Worm (Caenorhabditis elegans) whole organism, L4 larva: ENCODE results near the gene K11H12.10.

Source experiments
- D1046.2 ChIP-seq: fragments of 200-800 bp; sonication (Bioruptor generic); IDR thresholded peaks from 2 replicates; pipeline ENCODE4 v1.3.6; 2022; ENCODE audit warnings: missing genetic modification characterization, missing compliant biosample characterization
- Y105C5A.15 ChIP-seq: fragments of 200-800 bp; sonication (Bioruptor generic); IDR thresholded peaks from 2 replicates; pipeline ENCODE4 v1.3.6; 2022; ENCODE audit warnings: missing genetic modification characterization, missing compliant biosample characterization
- Y48G9A.11 ChIP-seq: fragments of 200-800 bp; sonication (Bioruptor generic); IDR thresholded peaks from 2 replicates; pipeline ENCODE4 v1.3.6; 2022; ENCODE audit warnings: missing genetic modification reagents, missing genetic modification characterization, missing compliant biosample characterization
- Y5F2A.4 ChIP-seq: fragments of 200-800 bp; sonication (Bioruptor generic); optimal IDR thresholded peaks from 2 replicates; lab custom pipeline; 2018; ENCODE audit warnings: mild to moderate bottlenecking, missing genetic modification characterization, missing compliant biosample characterization
- Y75B8A.6 ChIP-seq: fragments of 200-800 bp; sonication (Bioruptor generic); IDR thresholded peaks from 2 replicates; pipeline ENCODE4 v1.3.6; 2022; ENCODE audit warnings: missing genetic modification reagents, missing genetic modification characterization, missing compliant biosample characterization
- aly-2 ChIP-seq: sonication (generic microtip); optimal IDR thresholded peaks from 2 replicates; lab custom pipeline; 2018; ENCODE audit warnings: missing biosample characterization, missing genetic modification characterization
- ama-1 ChIP-seq: fragments of 150-350 bp; optimal IDR thresholded peaks from 2 replicates; lab custom pipeline; 2014; ENCODE audit warnings: inconsistent platforms, mixed read lengths
- attf-4 ChIP-seq: sonication (generic microtip); optimal IDR thresholded peaks from 3 replicates; lab custom pipeline; 2017; ENCODE audit warnings: missing biosample characterization, missing genetic modification characterization
- ceh-20 ChIP-seq: fragments of 200-800 bp; sonication (Bioruptor generic); IDR thresholded peaks from 2 replicates; pipeline ENCODE4 v1.3.6; 2022; ENCODE audit warnings: missing genetic modification reagents, missing genetic modification characterization, missing compliant biosample characterization
- ceh-28 ChIP-seq: fragments of 150-350 bp; optimal IDR thresholded peaks from 2 replicates; lab custom pipeline; 2014; ENCODE audit warnings: missing biosample characterization, missing genetic modification reagents, missing genetic modification characterization
- ceh-32 ChIP-seq: sonication (generic microtip); optimal IDR thresholded peaks from 2 replicates; lab custom pipeline; 2016; ENCODE audit warnings: mild to moderate bottlenecking, missing genetic modification characterization, missing compliant biosample characterization; ENCODE audit not compliant: poor library complexity
- ceh-62 ChIP-seq: sonication (generic microtip); optimal IDR thresholded peaks from 2 replicates; lab custom pipeline; 2017; ENCODE audit warnings: missing biosample characterization, missing genetic modification characterization
- ceh-82 ChIP-seq: sonication (generic microtip); optimal IDR thresholded peaks from 2 replicates; lab custom pipeline; 2017; ENCODE audit warnings: missing biosample characterization, missing genetic modification characterization
- ces-1 ChIP-seq: fragments of 150-350 bp; sonication (generic microtip); optimal IDR thresholded peaks from 4 replicates; lab custom pipeline; 2014; ENCODE audit warnings: missing biosample characterization, missing genetic modification reagents, missing genetic modification characterization
- ctbp-1 ChIP-seq: fragments of 200-800 bp; sonication (Bioruptor generic); IDR thresholded peaks from 2 replicates; pipeline ENCODE4 v1.3.6; 2022; ENCODE audit warnings: missing genetic modification reagents, missing genetic modification characterization, missing compliant biosample characterization
- daf-12 ChIP-seq: fragments of 150-350 bp; optimal IDR thresholded peaks from 2 replicates; lab custom pipeline; 2014; ENCODE audit warnings: missing biosample characterization, missing genetic modification reagents, missing genetic modification characterization
- daf-16 ChIP-seq, 3 experiments: sonication (generic microtip); optimal IDR thresholded peaks; 2 replicates each; lab custom pipeline; 2016 to 2017; ENCODE audit warnings: missing genetic modification characterization in 3 of 3, missing genetic modification reagents in 3 of 3, mild to moderate bottlenecking in 2 of 3, missing compliant biosample characterization in 2 of 3, missing biosample characterization in 1 of 3, moderate library complexity in 1 of 3
- daf-8 ChIP-seq: fragments of 200-800 bp; sonication (Bioruptor generic); IDR thresholded peaks from 2 replicates; pipeline ENCODE4 v1.3.6; 2022; ENCODE audit warnings: missing genetic modification characterization, missing compliant biosample characterization
- dve-1 ChIP-seq: sonication (generic microtip); optimal IDR thresholded peaks from 2 replicates; lab custom pipeline; 2017; ENCODE audit warnings: antibody characterized with exemption, mild to moderate bottlenecking, missing genetic modification characterization, missing compliant biosample characterization; ENCODE audit not compliant: insufficient read depth
- egl-27 ChIP-seq: sonication (generic microtip); optimal IDR thresholded peaks from 3 replicates; lab custom pipeline; 2017; ENCODE audit warnings: missing biosample characterization, missing genetic modification reagents, missing genetic modification characterization
- hlh-30 ChIP-seq: sonication (generic microtip); optimal IDR thresholded peaks from 2 replicates; lab custom pipeline; 2017; ENCODE audit warnings: antibody characterized with exemption, mild to moderate bottlenecking, missing genetic modification characterization, missing compliant biosample characterization; ENCODE audit not compliant: insufficient read depth
- lin-13 ChIP-seq: fragments of 150-350 bp; optimal IDR thresholded peaks from 2 replicates; lab custom pipeline; 2014; ENCODE audit warnings: missing biosample characterization, missing genetic modification reagents, missing genetic modification characterization
- lin-29 ChIP-seq: fragments of 200-800 bp; sonication (Bioruptor generic); IDR thresholded peaks from 2 replicates; pipeline ENCODE4 v1.3.6; 2022; ENCODE audit warnings: missing genetic modification reagents, missing genetic modification characterization, missing compliant biosample characterization
- lin-39 ChIP-seq: fragments of 150-350 bp; optimal IDR thresholded peaks from 2 replicates; lab custom pipeline; 2014; ENCODE audit warnings: missing biosample characterization, missing genetic modification reagents, missing genetic modification characterization
- lir-3 ChIP-seq: sonication (generic microtip); optimal IDR thresholded peaks from 2 replicates; lab custom pipeline; 2016; ENCODE audit warnings: mild to moderate bottlenecking, missing genetic modification characterization, missing compliant biosample characterization
- lsy-2 ChIP-seq, 2 experiments: fragments of 150-350 bp in 1 of 2; sonication (generic microtip) in 1 of 2; optimal IDR thresholded peaks; 2 replicates each; lab custom pipeline; 2014 to 2017; ENCODE audit warnings: missing biosample characterization in 2 of 2, missing genetic modification characterization in 2 of 2
- madf-5 ChIP-seq, 2 experiments: fragments of 200-800 bp; sonication (Bioruptor generic); IDR thresholded peaks; 2 replicates each; pipeline ENCODE4 v1.3.6; 2022; ENCODE audit warnings: missing compliant biosample characterization in 2 of 2, missing genetic modification characterization in 2 of 2
- nhr-102 ChIP-seq: sonication (generic microtip); optimal IDR thresholded peaks from 2 replicates; lab custom pipeline; 2016; ENCODE audit warnings: mild to moderate bottlenecking, missing genetic modification characterization, moderate library complexity, missing compliant biosample characterization
- nhr-11 ChIP-seq: fragments of 150-350 bp; optimal IDR thresholded peaks from 2 replicates; lab custom pipeline; 2014; ENCODE audit warnings: missing biosample characterization, missing genetic modification characterization
- nhr-111 ChIP-seq: fragments of 200-800 bp; sonication (Bioruptor generic); optimal IDR thresholded peaks from 2 replicates; lab custom pipeline; 2018; ENCODE audit warnings: mild to moderate bottlenecking, missing genetic modification characterization, missing compliant biosample characterization
- nhr-25 ChIP-seq: sonication (generic microtip); optimal IDR thresholded peaks from 2 replicates; lab custom pipeline; 2017; ENCODE audit warnings: missing genetic modification characterization, mild to moderate bottlenecking, missing compliant biosample characterization, antibody characterized with exemption, moderate library complexity, borderline replicate concordance; ENCODE audit not compliant: insufficient read depth
- nhr-28 ChIP-seq: fragments of 150-350 bp; optimal IDR thresholded peaks from 2 replicates; lab custom pipeline; 2014; ENCODE audit warnings: missing biosample characterization, missing genetic modification characterization
- nhr-41 ChIP-seq: fragments of 200-800 bp; sonication (Bioruptor generic); IDR thresholded peaks from 2 replicates; pipeline ENCODE4 v1.3.6; 2022; ENCODE audit warnings: missing genetic modification reagents, missing genetic modification characterization, missing compliant biosample characterization
- nhr-76 ChIP-seq: fragments of 150-350 bp; optimal IDR thresholded peaks from 2 replicates; lab custom pipeline; 2014; ENCODE audit warnings: missing biosample characterization, missing genetic modification characterization
- nhr-77 ChIP-seq: fragments of 150-350 bp; optimal IDR thresholded peaks from 2 replicates; lab custom pipeline; 2014; ENCODE audit warnings: missing biosample characterization, missing genetic modification characterization
- pha-4 ChIP-seq, 2 experiments: fragments of 150-350 bp in 1 of 2; fragments of 200-800 bp in 1 of 2; sonication (Bioruptor generic) in 1 of 2; IDR thresholded peaks in 1 of 2; optimal IDR thresholded peaks in 1 of 2; 2 replicates each; pipeline versions ENCODE4 v1.3.6 to Lab custom; 2014 to 2022; ENCODE audit warnings: missing genetic modification characterization in 2 of 2, missing genetic modification reagents in 2 of 2, missing biosample characterization in 1 of 2, missing compliant biosample characterization in 1 of 2
- php-3 ChIP-seq: fragments of 200-800 bp; sonication (Bioruptor generic); IDR thresholded peaks from 2 replicates; pipeline ENCODE4 v1.3.6; 2022; ENCODE audit warnings: missing genetic modification reagents, missing genetic modification characterization, missing compliant biosample characterization
- rbr-2 ChIP-seq: sonication (generic microtip); optimal IDR thresholded peaks from 2 replicates; lab custom pipeline; 2016; ENCODE audit warnings: missing genotype, missing genetic modification characterization, missing compliant biosample characterization
- saeg-2 ChIP-seq: fragments of 200-800 bp; sonication (Bioruptor generic); IDR thresholded peaks from 2 replicates; pipeline ENCODE4 v1.3.6; 2022; ENCODE audit warnings: missing genetic modification reagents, missing genetic modification characterization, missing compliant biosample characterization
- set-16 ChIP-seq: fragments of 200-800 bp; sonication (Bioruptor generic); IDR thresholded peaks from 2 replicates; pipeline ENCODE4 v1.3.6; 2022; ENCODE audit warnings: missing genetic modification reagents, missing genetic modification characterization, missing compliant biosample characterization
- skn-1 ChIP-seq: fragments of 150-350 bp; optimal IDR thresholded peaks from 2 replicates; lab custom pipeline; 2014; ENCODE audit warnings: missing biosample characterization, missing genetic modification characterization
- spr-3 ChIP-seq: fragments of 200-800 bp; sonication (Bioruptor generic); optimal IDR thresholded peaks from 2 replicates; lab custom pipeline; 2018; ENCODE audit warnings: mild to moderate bottlenecking, missing genetic modification characterization, missing compliant biosample characterization
- tag-97 ChIP-seq: fragments of 200-800 bp; sonication (Bioruptor generic); IDR thresholded peaks from 2 replicates; pipeline ENCODE4 v1.3.6; 2022; ENCODE audit warnings: missing genetic modification characterization, missing compliant biosample characterization
- tra-1 ChIP-seq: fragments of 200-800 bp; sonication (Bioruptor generic); IDR thresholded peaks from 2 replicates; pipeline ENCODE4 v1.3.6; 2022; ENCODE audit warnings: missing genetic modification reagents, missing genetic modification characterization, missing compliant biosample characterization
- unc-130 ChIP-seq: sonication (generic microtip); optimal IDR thresholded peaks from 2 replicates; lab custom pipeline; 2016; ENCODE audit warnings: missing genetic modification reagents, missing genetic modification characterization, missing compliant biosample characterization
- zag-1 ChIP-seq: fragments of 150-350 bp; optimal IDR thresholded peaks from 2 replicates; lab custom pipeline; 2014; ENCODE audit warnings: missing biosample characterization, missing genetic modification characterization
- zfp-3 ChIP-seq: fragments of 200-800 bp; sonication (Bioruptor generic); conservative IDR thresholded peaks from 2 replicates; pipeline ENCODE4 v1.3.6; 2022; ENCODE audit warnings: missing genetic modification reagents, missing genetic modification characterization, missing compliant biosample characterization
- zip-2 ChIP-seq: fragments of 150-350 bp; optimal IDR thresholded peaks from 2 replicates; lab custom pipeline; 2014; ENCODE audit warnings: missing biosample characterization, missing genetic modification characterization
- ztf-11 ChIP-seq: fragments of 150-350 bp; optimal IDR thresholded peaks from 2 replicates; lab custom pipeline; 2014; ENCODE audit warnings: missing biosample characterization, missing genetic modification characterization

K11H12.10 gene

ce11 chrIV:682726-683340, 7.0 kb downstream of the K11H12.10 start (continued):
- TF ChIP-seq daf-16 (GFP tag; optimal IDR thresholded peaks at IDR 0.05; lab: Kevin White, UChicago), result peak in 1 of 2 experiments; percentile 78
- peak; percentile 62 for TF ChIP-seq daf-16 (tag; optimal IDR thresholded peaks at IDR 0.05; lab: Kevin White, UChicago)
- TF ChIP-seq egl-27 (tag; lab: Kevin White, UChicago), result peak; percentile 31
- no peak for TF ChIP-seq tag-97 (GFP tag; lab: Robert Waterston, UW)
- TF ChIP-seq spr-3 (GFP tag; lab: Kevin White, UChicago), result peak; percentile 65
- TF ChIP-seq ama-1 (lab: Kevin White, UChicago), result no peak
- TF ChIP-seq ztf-11, result no peak
- no peak for TF ChIP-seq dve-1 (tag; lab: Kevin White, UChicago)
- TF ChIP-seq daf-12 (tag; lab: Kevin White, UChicago), result no peak
- TF ChIP-seq Y75B8A.6 (GFP tag; lab: Robert Waterston, UW), result 0 out of 2 replicates have a peak, but pooled peaks have one; percentile 75
- TF ChIP-seq nhr-111 (GFP tag; lab: Kevin White, UChicago), result peak; percentile 82
- no peak for TF ChIP-seq nhr-102 (tag; lab: Kevin White, UChicago)
- no peak for TF ChIP-seq nhr-76 (tag; lab: Kevin White, UChicago)
- TF ChIP-seq php-3, result peak; percentile 58
- 0 out of 2 replicates have a peak, but pooled peaks have one; percentile 35 for TF ChIP-seq lin-29 (GFP tag; lab: Robert Waterston, UW)
- no peak for TF ChIP-seq pha-4 (GFP tag; IDR thresholded peaks at IDR 0.05; lab: Robert Waterston, UW)
- no peak for TF ChIP-seq pha-4 (tag; optimal IDR thresholded peaks at IDR 0.05; lab: Kevin White, UChicago)
- peak; percentile 75 for TF ChIP-seq Y105C5A.15 (GFP tag; lab: Robert Waterston, UW)
- TF ChIP-seq aly-2 (tag; lab: Kevin White, UChicago), result no peak
- no peak for TF ChIP-seq nhr-25 (tag; lab: Kevin White, UChicago)
- peak; percentile 35 for TF ChIP-seq nhr-11 (tag; lab: Kevin White, UChicago)
- peak; percentile 50; the same call in 1 of the 2 replicates for TF ChIP-seq set-16 (GFP tag; lab: Robert Waterston, UW)
- no peak for TF ChIP-seq ces-1 (GFP tag; lab: Kevin White, UChicago)
- TF ChIP-seq rbr-2, result peak; percentile 79
- TF ChIP-seq attf-4 (tag; lab: Kevin White, UChicago), result no peak
- TF ChIP-seq nhr-77 (tag; lab: Kevin White, UChicago), result no peak
- TF ChIP-seq daf-8 (GFP tag; lab: Robert Waterston, UW), result no peak
- peak; percentile 84 for TF ChIP-seq Y48G9A.11 (GFP tag; lab: Robert Waterston, UW)
- TF ChIP-seq lsy-2 (tag; optimal IDR thresholded peaks at IDR 0.05; lab: Kevin White, UChicago), result no peak
- TF ChIP-seq lin-13, result no peak
- TF ChIP-seq lir-3, result peak; percentile 62
- no peak for TF ChIP-seq skn-1 (tag; lab: Kevin White, UChicago)
- peak; percentile 70; the same call in 1 of the 2 replicates for TF ChIP-seq zfp-3 (GFP tag; lab: Robert Waterston, UW)
- no peak for TF ChIP-seq lin-39
- peak; percentile 38 for TF ChIP-seq nhr-28
- TF ChIP-seq hlh-30 (tag; lab: Kevin White, UChicago), result peak; percentile 90
- TF ChIP-seq zip-2 (tag; lab: Kevin White, UChicago), result no peak
- TF ChIP-seq ceh-28 (tag; lab: Kevin White, UChicago), result no peak
- peak; percentile 69 for TF ChIP-seq Y5F2A.4 (GFP tag; lab: Kevin White, UChicago)
- peak; percentile 68 for TF ChIP-seq unc-130
- no peak for TF ChIP-seq zag-1 (tag; lab: Kevin White, UChicago)
- TF ChIP-seq tra-1 (GFP tag; lab: Robert Waterston, UW), result peak; percentile 76
- TF ChIP-seq madf-5 (GFP tag; IDR thresholded peaks at IDR 0.05; lab: Robert Waterston, UW), result peak; percentile 48 to 77; a peak in 1 of 4 replicates
- TF ChIP-seq D1046.2 (GFP tag; lab: Robert Waterston, UW), result peak; percentile 82; the same call in 1 of the 2 replicates
- TF ChIP-seq ctbp-1 (GFP tag; lab: Robert Waterston, UW), result peak; percentile 81
- 0 out of 2 replicates have a peak, but pooled peaks have one; percentile 12 for TF ChIP-seq saeg-2
- TF ChIP-seq ceh-82 (tag; lab: Kevin White, UChicago), result no peak
- TF ChIP-seq nhr-41, result peak; percentile 80; the same call in 1 of the 2 replicates
- peak; percentile 52; the same call in 1 of the 2 replicates for TF ChIP-seq ceh-20
- no peak for TF ChIP-seq ceh-32 (tag; lab: Kevin White, UChicago)
- TF ChIP-seq ceh-62 (tag; lab: Kevin White, UChicago), result no peak
